Worm (Caenorhabditis elegans) whole organism, L3 larva: ENCODE measurements around the gene E04F6.8.

Experiments used
- R02D3.7 ChIP-seq: fragments of 150-350 bp; optimal IDR thresholded peaks from 2 replicates; lab custom pipeline; 2014; ENCODE audit warnings: missing biosample characterization, missing genetic modification characterization
- ZK546.5 ChIP-seq: sonication (generic microtip); optimal IDR thresholded peaks from 2 replicates; lab custom pipeline; 2017; ENCODE audit warnings: missing biosample characterization, missing genetic modification characterization
- ama-1 ChIP-seq: fragments of 150-350 bp; optimal IDR thresholded peaks from 2 replicates; lab custom pipeline; 2018
- ceh-16 ChIP-seq: sonication (generic microtip); optimal IDR thresholded peaks from 2 replicates; lab custom pipeline; 2017; ENCODE audit warnings: missing biosample characterization, missing genetic modification characterization
- ceh-28 ChIP-seq: fragments of 150-350 bp; optimal IDR thresholded peaks from 2 replicates; lab custom pipeline; 2014; ENCODE audit warnings: missing biosample characterization, missing genetic modification reagents, missing genetic modification characterization
- ceh-82 ChIP-seq: fragments of 150-350 bp; optimal IDR thresholded peaks from 2 replicates; lab custom pipeline; 2014; ENCODE audit warnings: missing biosample characterization, missing genetic modification characterization
- daf-12 ChIP-seq: fragments of 150-350 bp; optimal IDR thresholded peaks from 2 replicates; lab custom pipeline; 2014; ENCODE audit warnings: missing biosample characterization, missing genetic modification reagents, missing genetic modification characterization
- egl-27 ChIP-seq: sonication (generic microtip); optimal IDR thresholded peaks from 4 replicates; lab custom pipeline; 2017; ENCODE audit warnings: missing biosample characterization, missing genetic modification reagents, missing genetic modification characterization
- egl-5 ChIP-seq: fragments of 150-350 bp; optimal IDR thresholded peaks from 2 replicates; lab custom pipeline; 2017; ENCODE audit warnings: missing biosample characterization, missing genetic modification reagents, missing genetic modification characterization, inconsistent platforms
- elt-2 ChIP-seq: sonication (generic microtip); optimal IDR thresholded peaks from 2 replicates; lab custom pipeline; 2016; ENCODE audit warnings: missing genetic modification reagents, mild to moderate bottlenecking, missing genetic modification characterization, missing compliant biosample characterization
- elt-3 ChIP-seq, 3 experiments: fragments of 150-350 bp in 1 of 3; sonication (generic microtip) in 2 of 3; optimal IDR thresholded peaks; 2 replicates in 2 of 3; 4 replicates in 1 of 3; lab custom pipeline; 2014 to 2017; ENCODE audit warnings: missing biosample characterization in 3 of 3, missing genetic modification characterization in 3 of 3
- eor-1 ChIP-seq, 2 experiments: fragments of 150-350 bp; optimal IDR thresholded peaks; 2 replicates each; lab custom pipeline; 2014 to 2018; ENCODE audit warnings: missing biosample characterization in 2 of 2, missing genetic modification characterization in 2 of 2
- fkh-2 ChIP-seq: fragments of 150-350 bp; optimal IDR thresholded peaks from 2 replicates; lab custom pipeline; 2014; ENCODE audit warnings: missing biosample characterization, missing genetic modification reagents, missing genetic modification characterization
- fos-1 ChIP-seq: fragments of 150-350 bp; optimal IDR thresholded peaks from 2 replicates; lab custom pipeline; 2014; ENCODE audit warnings: missing biosample characterization, missing genetic modification characterization
- hmg-11 ChIP-seq: sonication (generic microtip); optimal IDR thresholded peaks from 2 replicates; lab custom pipeline; 2016; ENCODE audit warnings: missing genetic modification characterization, missing compliant biosample characterization
- jun-1 ChIP-seq: fragments of 150-350 bp; optimal IDR thresholded peaks from 2 replicates; lab custom pipeline; 2014; ENCODE audit warnings: missing biosample characterization, missing genetic modification reagents, missing genetic modification characterization
- lin-15B ChIP-seq: fragments of 150-350 bp; optimal IDR thresholded peaks from 2 replicates; lab custom pipeline; 2014; ENCODE audit warnings: missing biosample characterization, missing genetic modification characterization
- lin-39 ChIP-seq: fragments of 150-350 bp; optimal IDR thresholded peaks from 2 replicates; lab custom pipeline; 2018; ENCODE audit warnings: missing biosample characterization, missing genetic modification reagents, missing genetic modification characterization
- lsy-12 ChIP-seq: sonication (generic microtip); optimal IDR thresholded peaks from 2 replicates; lab custom pipeline; 2016; ENCODE audit warnings: mild to moderate bottlenecking, missing genetic modification characterization, missing compliant biosample characterization
- mml-1 ChIP-seq: fragments of 150-350 bp; sonication (generic microtip); optimal IDR thresholded peaks from 3 replicates; lab custom pipeline; 2014; ENCODE audit warnings: missing biosample characterization, missing genetic modification characterization
- nhr-11 ChIP-seq: fragments of 150-350 bp; optimal IDR thresholded peaks from 2 replicates; lab custom pipeline; 2014; ENCODE audit warnings: missing biosample characterization, missing genetic modification characterization
- nhr-12 ChIP-seq: fragments of 150-350 bp; optimal IDR thresholded peaks from 2 replicates; lab custom pipeline; 2014; ENCODE audit warnings: missing biosample characterization, missing genetic modification characterization
- nhr-23 ChIP-seq: fragments of 150-350 bp; optimal IDR thresholded peaks from 2 replicates; lab custom pipeline; 2014; ENCODE audit warnings: missing biosample characterization, missing genetic modification reagents, missing genetic modification characterization
- nhr-25 ChIP-seq: sonication (generic microtip); optimal IDR thresholded peaks from 2 replicates; lab custom pipeline; 2017; ENCODE audit warnings: missing biosample characterization, missing genetic modification characterization
- nhr-28 ChIP-seq: fragments of 150-350 bp; optimal IDR thresholded peaks from 2 replicates; lab custom pipeline; 2014; ENCODE audit warnings: missing biosample characterization, missing genetic modification characterization
- nhr-43 ChIP-seq: sonication (generic microtip); optimal IDR thresholded peaks from 2 replicates; lab custom pipeline; 2016; ENCODE audit warnings: mild to moderate bottlenecking, missing genetic modification characterization, missing compliant biosample characterization; ENCODE audit not compliant: poor library complexity, severe bottlenecking
- nhr-67 ChIP-seq: fragments of 150-350 bp; optimal IDR thresholded peaks from 2 replicates; lab custom pipeline; 2014; ENCODE audit warnings: missing biosample characterization, missing genetic modification characterization
- pha-4 ChIP-seq: fragments of 150-350 bp; optimal IDR thresholded peaks from 2 replicates; lab custom pipeline; 2014; ENCODE audit warnings: missing biosample characterization, missing genetic modification reagents, missing genetic modification characterization
- pqm-1 ChIP-seq: fragments of 150-350 bp; optimal IDR thresholded peaks from 2 replicates; lab custom pipeline; 2017; ENCODE audit warnings: missing biosample characterization, missing genetic modification characterization, inconsistent platforms
- skn-1 ChIP-seq: fragments of 150-350 bp; optimal IDR thresholded peaks from 2 replicates; lab custom pipeline; 2014; ENCODE audit warnings: missing biosample characterization, missing genetic modification characterization
- tbx-2 ChIP-seq: sonication (generic microtip); optimal IDR thresholded peaks from 2 replicates; lab custom pipeline; 2016; ENCODE audit warnings: mild to moderate bottlenecking, missing genetic modification characterization, missing compliant biosample characterization
- unc-39 ChIP-seq: sonication (generic microtip); optimal IDR thresholded peaks from 4 replicates; lab custom pipeline; 2017; ENCODE audit warnings: missing biosample characterization, missing genetic modification characterization
- zag-1 ChIP-seq: fragments of 150-350 bp; optimal IDR thresholded peaks from 2 replicates; lab custom pipeline; 2014; ENCODE audit warnings: missing biosample characterization, missing genetic modification characterization
- ztf-11 ChIP-seq: fragments of 150-350 bp; optimal IDR thresholded peaks from 2 replicates; lab custom pipeline; 2014; ENCODE audit warnings: missing biosample characterization, missing genetic modification characterization
- ztf-4 ChIP-seq: fragments of 150-350 bp; optimal IDR thresholded peaks from 2 replicates; lab custom pipeline; 2014; ENCODE audit warnings: missing biosample characterization, missing genetic modification characterization

Gene E04F6.8

DNA sequence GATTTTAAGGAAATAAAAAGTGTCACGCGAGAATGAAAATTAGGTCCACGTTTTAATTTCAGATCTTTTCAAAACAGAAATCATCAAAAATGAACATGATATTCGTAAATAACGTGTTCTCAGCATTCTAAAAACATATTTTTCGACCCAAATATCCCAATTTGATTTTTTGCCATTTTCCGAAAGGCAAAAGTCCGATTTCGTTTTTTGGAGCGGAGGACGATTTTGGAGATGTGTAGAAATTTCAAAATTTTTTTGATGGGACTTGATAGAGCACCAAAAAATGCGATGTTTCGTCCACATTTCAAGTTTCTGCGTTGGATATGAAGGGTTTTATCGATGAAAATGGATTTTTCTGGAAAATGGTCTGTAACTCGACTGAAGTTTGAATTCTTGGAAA lies 19.5 kb upstream of the E04F6.8 start:
- TF ChIP-seq tbx-2 (tag; lab: Kevin White, UChicago) (peak; percentile 44), nhr-43 (tag; lab: Kevin White, UChicago) (peak; percentile 29), egl-5 (tag; lab: Kevin White, UChicago) (no peak), ama-1 (peak; percentile 58)

DNA sequence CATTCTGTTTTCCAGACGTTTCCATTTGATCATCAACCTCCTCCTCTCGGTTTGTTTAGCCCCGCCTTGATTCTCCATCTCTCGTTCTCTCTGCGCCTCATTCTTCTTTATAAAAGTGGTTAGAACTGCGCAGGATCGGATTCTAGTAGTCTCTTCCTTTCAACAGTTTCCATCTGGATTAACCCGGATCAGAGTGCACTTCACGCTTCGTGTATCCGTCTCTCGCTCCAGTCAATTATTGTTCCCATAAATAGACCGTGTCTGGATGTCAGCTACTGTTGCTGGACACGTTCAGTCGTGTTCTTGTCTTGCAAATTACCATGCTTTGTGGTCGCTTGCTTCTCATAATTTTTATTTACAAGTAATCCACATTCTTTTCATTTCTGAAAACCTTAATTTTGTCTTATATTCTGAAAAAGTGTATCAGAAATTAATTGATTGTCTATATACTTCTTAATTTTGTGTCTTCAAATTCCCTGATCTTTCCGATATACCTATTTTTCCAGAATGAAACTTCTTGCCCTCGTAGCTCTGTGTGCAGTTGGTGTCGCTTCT lies 17.5 kb upstream of the E04F6.8 start, which contains the start of gene F32A5.4:
F32A5.4 (plus strand) TSS at position 505 of the 555 bp plus-strand sequence.
- TF ChIP-seq lin-15B (tag; lab: Kevin White, UChicago), result no peak
- TF ChIP-seq pha-4, result peak; percentile 20
- TF ChIP-seq unc-39 (tag; lab: Kevin White, UChicago), result no peak
- TF ChIP-seq nhr-25 (tag; lab: Kevin White, UChicago), result no peak
- peak; percentile 56 for TF ChIP-seq ama-1
- no peak for TF ChIP-seq R02D3.7 (tag; lab: Kevin White, UChicago)
- peak; percentile 20 for TF ChIP-seq nhr-23 (tag; lab: Kevin White, UChicago)

DNA sequence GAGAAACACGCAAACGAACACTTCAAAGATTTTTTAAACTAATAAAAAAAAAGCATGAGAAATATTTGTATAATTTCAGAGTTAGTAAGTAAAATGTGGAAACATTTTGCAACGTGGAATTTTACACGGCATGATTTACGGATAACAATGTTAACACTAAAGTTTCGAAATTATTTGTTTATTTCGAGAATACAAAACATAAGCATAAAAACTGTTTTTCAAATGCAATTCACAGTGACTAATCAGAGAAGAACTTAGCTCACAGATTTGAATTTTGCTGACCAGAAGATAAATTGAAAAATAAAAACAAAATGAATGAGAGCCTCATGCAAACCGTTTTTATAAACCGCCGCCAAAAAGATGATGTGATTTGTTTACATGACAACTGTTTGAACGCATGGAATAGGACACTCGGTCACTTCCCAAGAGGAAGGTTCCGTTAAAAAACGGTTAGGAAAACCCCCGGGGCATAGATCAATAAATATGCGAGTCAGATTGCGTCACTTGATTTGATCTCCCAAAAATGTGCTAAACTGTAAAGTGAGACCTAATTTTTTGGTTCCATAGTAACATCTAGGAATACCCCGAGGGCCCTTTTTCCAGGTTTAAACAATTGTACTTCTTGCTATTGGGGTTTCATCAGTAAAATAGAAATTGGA lies 14.8 kb upstream of the E04F6.8 start, which contains the start of gene clh-3:
clh-3 (minus strand) TSS at position 51 of the 659 bp plus-strand sequence.
- TF ChIP-seq fos-1 (tag; lab: Kevin White, UChicago) (no peak), ceh-82 (tag; lab: Kevin White, UChicago) (no peak), pqm-1 (tag; lab: Kevin White, UChicago) (no peak), pha-4 (no peak), egl-5 (tag; lab: Kevin White, UChicago) (no peak), egl-27 (tag; lab: Kevin White, UChicago) (no peak), ztf-4 (tag; lab: Kevin White, UChicago) (no peak), ZK546.5 (tag; lab: Kevin White, UChicago) (no peak), lin-39 (tag; lab: Kevin White, UChicago) (no peak), unc-39 (tag; lab: Kevin White, UChicago) (no peak), fkh-2 (tag; lab: Kevin White, UChicago) (no peak)

DNA sequence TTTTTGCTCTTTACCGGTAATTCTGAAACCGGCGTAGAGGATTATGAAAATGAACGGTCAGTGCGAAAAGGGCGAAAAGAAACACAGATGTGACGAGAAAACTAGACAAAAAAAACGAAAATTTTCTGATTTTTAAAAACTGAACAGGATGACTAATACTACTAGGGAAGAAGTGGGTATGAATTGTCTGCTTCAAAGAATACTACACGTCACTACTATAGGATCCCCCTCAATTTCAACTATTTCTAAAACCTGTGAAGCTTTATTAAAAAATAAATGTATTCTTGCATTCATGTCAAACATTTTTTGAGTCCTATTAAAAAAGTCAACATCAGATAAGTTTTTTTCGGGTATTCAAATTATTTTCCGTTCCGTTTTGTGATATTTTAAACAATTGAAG lies 12.9 kb upstream of the E04F6.8 start:
- no peak for TF ChIP-seq ceh-16 (tag; lab: Kevin White, UChicago)
- TF ChIP-seq elt-3 (tag; optimal IDR thresholded peaks at IDR 0.05; lab: Kevin White, UChicago), result no peak
- TF ChIP-seq R02D3.7 (tag; lab: Kevin White, UChicago), result no peak
- no peak for TF ChIP-seq pqm-1 (tag; lab: Kevin White, UChicago)
- TF ChIP-seq skn-1 (tag; lab: Kevin White, UChicago), result no peak
- TF ChIP-seq ztf-4 (tag; lab: Kevin White, UChicago), result no peak
- TF ChIP-seq zag-1 (tag; lab: Kevin White, UChicago), result no peak
- no peak for TF ChIP-seq tbx-2 (tag; lab: Kevin White, UChicago)
- TF ChIP-seq pha-4, result no peak
- no peak for TF ChIP-seq nhr-23 (tag; lab: Kevin White, UChicago)
- TF ChIP-seq egl-27 (tag; lab: Kevin White, UChicago), result no peak
- TF ChIP-seq daf-12 (tag; lab: Kevin White, UChicago), result no peak
- no peak for TF ChIP-seq elt-2 (tag; lab: Kevin White, UChicago)
- TF ChIP-seq lin-39 (tag; lab: Kevin White, UChicago), result no peak
- no peak for TF ChIP-seq nhr-28 (tag; lab: Kevin White, UChicago)
- TF ChIP-seq nhr-12, result no peak
- no peak for TF ChIP-seq nhr-11 (tag; lab: Kevin White, UChicago)
- TF ChIP-seq mml-1 (tag; lab: Kevin White, UChicago), result no peak

DNA sequence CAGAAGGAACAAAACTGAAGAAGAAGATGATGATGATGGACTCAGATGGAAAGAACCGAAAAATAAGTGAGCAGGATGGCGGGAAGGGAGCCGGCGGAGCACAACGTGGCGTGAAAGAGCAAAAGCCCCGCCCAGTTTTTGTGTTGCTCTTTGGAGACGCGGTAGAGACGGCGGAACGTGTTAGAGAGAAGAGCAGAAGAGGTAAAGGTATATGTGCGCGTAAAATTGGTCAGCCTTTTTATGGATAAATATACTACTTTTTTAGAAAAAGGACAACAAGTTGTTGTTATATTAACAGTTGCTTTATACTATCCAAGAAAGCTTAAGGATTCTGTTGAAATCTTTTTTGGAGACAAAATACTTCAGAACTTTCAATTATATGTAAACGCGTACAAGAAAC lies 5.9 kb upstream of the E04F6.8 start, which contains the start of gene E04F6.10:
E04F6.10 (minus strand) TSS at position 101 of the 400 bp plus-strand sequence.
- TF ChIP-seq nhr-28 (tag; lab: Kevin White, UChicago) (no peak), jun-1 (tag; lab: Kevin White, UChicago) (no peak), tbx-2 (tag; lab: Kevin White, UChicago) (no peak), mml-1 (tag; lab: Kevin White, UChicago) (no peak), ceh-28 (no peak), lsy-12 (tag; lab: Kevin White, UChicago) (no peak), hmg-11 (tag; lab: Kevin White, UChicago) (no peak), eor-1 (tag; optimal IDR thresholded peaks at IDR 0.05; lab: Kevin White, UChicago) (no peak), elt-3 (tag; optimal IDR thresholded peaks at IDR 0.05; lab: Kevin White, UChicago) (no peak), fos-1 (tag; lab: Kevin White, UChicago) (no peak), fkh-2 (tag; lab: Kevin White, UChicago) (no peak), ztf-11 (no peak), egl-27 (tag; lab: Kevin White, UChicago) (no peak), nhr-67 (tag; lab: Kevin White, UChicago) (no peak), elt-2 (tag; lab: Kevin White, UChicago) (no peak), nhr-43 (tag; lab: Kevin White, UChicago) (no peak), nhr-25 (tag; lab: Kevin White, UChicago) (no peak), egl-5 (tag; lab: Kevin White, UChicago) (no peak), nhr-11 (tag; lab: Kevin White, UChicago) (no peak), zag-1 (tag; lab: Kevin White, UChicago) (no peak)
